Worm (Caenorhabditis elegans) whole organism, L4 larva: ENCODE measurements around the gene W04G3.13.

Experiments
- F44E2.7 ChIP-seq: fragments of 200-800 bp; sonication (Bioruptor generic); IDR thresholded peaks from 2 replicates; pipeline ENCODE4 v2.1.2; 2022; ENCODE audit warnings: missing genetic modification characterization, missing compliant biosample characterization
- Y48G9A.11 ChIP-seq: fragments of 200-800 bp; sonication (Bioruptor generic); IDR thresholded peaks from 2 replicates; pipeline ENCODE4 v1.3.6; 2022; ENCODE audit warnings: missing genetic modification reagents, missing genetic modification characterization, missing compliant biosample characterization
- ZK337.2 ChIP-seq: fragments of 200-800 bp; sonication (Bioruptor generic); IDR thresholded peaks from 2 replicates; pipeline ENCODE4 v1.3.6; 2022; ENCODE audit warnings: missing genetic modification reagents, missing genetic modification characterization, missing compliant biosample characterization
- aha-1 ChIP-seq: fragments of 150-350 bp; peaks from one replicate; lab custom pipeline; 2014; ENCODE audit warnings: missing biosample characterization, missing genetic modification characterization
- ama-1 ChIP-seq: fragments of 150-350 bp; optimal IDR thresholded peaks from 2 replicates; lab custom pipeline; 2014; ENCODE audit warnings: inconsistent platforms, mixed read lengths
- ceh-28 ChIP-seq: fragments of 150-350 bp; optimal IDR thresholded peaks from 2 replicates; lab custom pipeline; 2014; ENCODE audit warnings: missing biosample characterization, missing genetic modification reagents, missing genetic modification characterization
- ceh-62 ChIP-seq: sonication (generic microtip); optimal IDR thresholded peaks from 2 replicates; lab custom pipeline; 2017; ENCODE audit warnings: missing biosample characterization, missing genetic modification characterization
- daf-16 ChIP-seq, 3 experiments: sonication (generic microtip); optimal IDR thresholded peaks; 2 replicates each; lab custom pipeline; 2016 to 2017; ENCODE audit warnings: missing genetic modification characterization in 3 of 3, missing genetic modification reagents in 3 of 3, mild to moderate bottlenecking in 2 of 3, missing compliant biosample characterization in 2 of 3, missing biosample characterization in 1 of 3, moderate library complexity in 1 of 3
- dmd-6 ChIP-seq: fragments of 200-800 bp; sonication (Bioruptor generic); IDR thresholded peaks from 2 replicates; pipeline ENCODE4 v1.3.6; 2022; ENCODE audit warnings: missing genetic modification reagents, missing genetic modification characterization, missing compliant biosample characterization
- dmd-9 ChIP-seq: fragments of 200-800 bp; sonication (Bioruptor generic); IDR thresholded peaks from 2 replicates; pipeline ENCODE4 v1.3.6; 2022; ENCODE audit warnings: missing genetic modification reagents, missing genetic modification characterization, missing compliant biosample characterization
- dve-1 ChIP-seq: sonication (generic microtip); optimal IDR thresholded peaks from 2 replicates; lab custom pipeline; 2017; ENCODE audit warnings: antibody characterized with exemption, mild to moderate bottlenecking, missing genetic modification characterization, missing compliant biosample characterization; ENCODE audit not compliant: insufficient read depth
- hif-1 ChIP-seq, 2 experiments: sonication (generic microtip); optimal IDR thresholded peaks; 2 replicates each; lab custom pipeline; 2016 to 2017; ENCODE audit warnings: missing compliant biosample characterization in 2 of 2, missing genetic modification characterization in 2 of 2, missing genetic modification reagents in 2 of 2, missing genotype in 2 of 2, mild to moderate bottlenecking in 1 of 2
- hlh-11 ChIP-seq: fragments of 200-800 bp; sonication (Bioruptor generic); optimal IDR thresholded peaks from 2 replicates; lab custom pipeline; 2018; ENCODE audit warnings: mild to moderate bottlenecking, missing genetic modification characterization, missing compliant biosample characterization
- hlh-30 ChIP-seq: sonication (generic microtip); optimal IDR thresholded peaks from 2 replicates; lab custom pipeline; 2017; ENCODE audit warnings: antibody characterized with exemption, mild to moderate bottlenecking, missing genetic modification characterization, missing compliant biosample characterization; ENCODE audit not compliant: insufficient read depth
- lin-1 ChIP-seq: fragments of 200-800 bp; sonication (Bioruptor generic); IDR thresholded peaks from 2 replicates; pipeline ENCODE4 v1.3.6; 2022; ENCODE audit warnings: missing genetic modification reagents, missing genetic modification characterization, missing compliant biosample characterization
- lin-13 ChIP-seq: fragments of 150-350 bp; optimal IDR thresholded peaks from 2 replicates; lab custom pipeline; 2014; ENCODE audit warnings: missing biosample characterization, missing genetic modification reagents, missing genetic modification characterization
- lin-15B ChIP-seq: fragments of 150-350 bp; sonication (generic microtip); optimal IDR thresholded peaks from 3 replicates; lab custom pipeline; 2014; ENCODE audit warnings: missing biosample characterization, missing genetic modification characterization
- lin-29 ChIP-seq: fragments of 200-800 bp; sonication (Bioruptor generic); IDR thresholded peaks from 2 replicates; pipeline ENCODE4 v1.3.6; 2022; ENCODE audit warnings: missing genetic modification reagents, missing genetic modification characterization, missing compliant biosample characterization
- lir-3 ChIP-seq: sonication (generic microtip); optimal IDR thresholded peaks from 2 replicates; lab custom pipeline; 2016; ENCODE audit warnings: mild to moderate bottlenecking, missing genetic modification characterization, missing compliant biosample characterization
- lsy-2 ChIP-seq, 2 experiments: fragments of 150-350 bp in 1 of 2; sonication (generic microtip) in 1 of 2; optimal IDR thresholded peaks; 2 replicates each; lab custom pipeline; 2014 to 2017; ENCODE audit warnings: missing biosample characterization in 2 of 2, missing genetic modification characterization in 2 of 2
- mdl-1 ChIP-seq, 2 experiments: fragments of 150-350 bp in 1 of 2; sonication (generic microtip) in 1 of 2; optimal IDR thresholded peaks; 2 replicates each; lab custom pipeline; 2014 to 2017; ENCODE audit warnings: missing biosample characterization in 2 of 2, missing genetic modification characterization in 2 of 2
- mes-2 ChIP-seq: sonication (generic microtip); optimal IDR thresholded peaks from 2 replicates; lab custom pipeline; 2016; ENCODE audit warnings: missing genotype, mild to moderate bottlenecking, missing genetic modification characterization, missing compliant biosample characterization; ENCODE audit not compliant: poor library complexity, severe bottlenecking
- mxl-3 ChIP-seq: fragments of 200-800 bp; sonication (Bioruptor generic); optimal IDR thresholded peaks from 2 replicates; lab custom pipeline; 2018; ENCODE audit warnings: mild to moderate bottlenecking, missing genetic modification characterization, missing compliant biosample characterization
- nhr-102 ChIP-seq: sonication (generic microtip); optimal IDR thresholded peaks from 2 replicates; lab custom pipeline; 2016; ENCODE audit warnings: mild to moderate bottlenecking, missing genetic modification characterization, moderate library complexity, missing compliant biosample characterization
- nhr-11 ChIP-seq: fragments of 150-350 bp; optimal IDR thresholded peaks from 2 replicates; lab custom pipeline; 2014; ENCODE audit warnings: missing biosample characterization, missing genetic modification characterization
- nhr-25 ChIP-seq: sonication (generic microtip); optimal IDR thresholded peaks from 2 replicates; lab custom pipeline; 2017; ENCODE audit warnings: missing genetic modification characterization, mild to moderate bottlenecking, missing compliant biosample characterization, antibody characterized with exemption, moderate library complexity, borderline replicate concordance; ENCODE audit not compliant: insufficient read depth
- nhr-28 ChIP-seq: fragments of 150-350 bp; optimal IDR thresholded peaks from 2 replicates; lab custom pipeline; 2014; ENCODE audit warnings: missing biosample characterization, missing genetic modification characterization
- nhr-42 ChIP-seq: fragments of 200-800 bp; sonication (Bioruptor generic); IDR thresholded peaks from 2 replicates; pipeline ENCODE4 v1.3.6; 2022; ENCODE audit warnings: missing genetic modification characterization, missing compliant biosample characterization
- nhr-48 ChIP-seq: sonication (generic microtip); optimal IDR thresholded peaks from 2 replicates; lab custom pipeline; 2016; ENCODE audit warnings: mild to moderate bottlenecking, missing genetic modification characterization, missing compliant biosample characterization
- nhr-6 ChIP-seq: fragments of 150-350 bp; optimal IDR thresholded peaks from 2 replicates; lab custom pipeline; 2014; ENCODE audit warnings: missing biosample characterization, missing genetic modification characterization
- nhr-76 ChIP-seq: fragments of 150-350 bp; optimal IDR thresholded peaks from 2 replicates; lab custom pipeline; 2014; ENCODE audit warnings: missing biosample characterization, missing genetic modification characterization
- nhr-77 ChIP-seq: fragments of 150-350 bp; optimal IDR thresholded peaks from 2 replicates; lab custom pipeline; 2014; ENCODE audit warnings: missing biosample characterization, missing genetic modification characterization
- php-3 ChIP-seq: fragments of 200-800 bp; sonication (Bioruptor generic); IDR thresholded peaks from 2 replicates; pipeline ENCODE4 v1.3.6; 2022; ENCODE audit warnings: missing genetic modification reagents, missing genetic modification characterization, missing compliant biosample characterization
- pqm-1 ChIP-seq: sonication (generic microtip); optimal IDR thresholded peaks from 2 replicates; lab custom pipeline; 2017; ENCODE audit warnings: missing biosample characterization, missing genetic modification characterization
- rbr-2 ChIP-seq: sonication (generic microtip); optimal IDR thresholded peaks from 2 replicates; lab custom pipeline; 2016; ENCODE audit warnings: missing genotype, missing genetic modification characterization, missing compliant biosample characterization
- set-16 ChIP-seq: fragments of 200-800 bp; sonication (Bioruptor generic); IDR thresholded peaks from 2 replicates; pipeline ENCODE4 v1.3.6; 2022; ENCODE audit warnings: missing genetic modification reagents, missing genetic modification characterization, missing compliant biosample characterization
- skn-1 ChIP-seq: fragments of 150-350 bp; optimal IDR thresholded peaks from 2 replicates; lab custom pipeline; 2014; ENCODE audit warnings: missing biosample characterization, missing genetic modification characterization
- spr-1 ChIP-seq: sonication (generic microtip); optimal IDR thresholded peaks from 2 replicates; lab custom pipeline; 2016; ENCODE audit warnings: mild to moderate bottlenecking, missing genetic modification characterization, missing compliant biosample characterization
- unc-62 ChIP-seq, 3 experiments: fragments of 150-350 bp in 1 of 3; sonication (generic microtip); optimal IDR thresholded peaks in 2 of 3; peaks in 1 of 3; 1 replicate in 1 of 3; 2 replicates in 2 of 3; lab custom pipeline; 2014 to 2017; ENCODE audit warnings: missing biosample characterization in 3 of 3, missing genetic modification characterization in 3 of 3, missing genetic modification reagents in 3 of 3, missing genotype in 1 of 3
- zfp-3 ChIP-seq: fragments of 200-800 bp; sonication (Bioruptor generic); conservative IDR thresholded peaks from 2 replicates; pipeline ENCODE4 v1.3.6; 2022; ENCODE audit warnings: missing genetic modification reagents, missing genetic modification characterization, missing compliant biosample characterization
- ztf-7 ChIP-seq: fragments of 150-350 bp; optimal IDR thresholded peaks from 2 replicates; lab custom pipeline; 2014; ENCODE audit warnings: missing biosample characterization, missing genetic modification characterization

Gene W04G3.13

ce11 chrX:11036114-11037087 lies 43.2 kb downstream of the W04G3.13 start:
- TF ChIP-seq nhr-48 (tag; lab: Kevin White, UChicago) (peak; percentile 42), mdl-1 (tag; optimal IDR thresholded peaks at IDR 0.05; lab: Kevin White, UChicago) (peak in 1 of 2 experiments; percentile 11), dmd-9 (no peak), ama-1 (lab: Kevin White, UChicago) (no peak), mxl-3 (GFP tag; lab: Kevin White, UChicago) (peak; percentile 11), mes-2 (tag; lab: Kevin White, UChicago) (peak; percentile 49), skn-1 (tag; lab: Kevin White, UChicago) (no peak), nhr-76 (tag; lab: Kevin White, UChicago) (no peak), hlh-11 (tag; lab: Kevin White, UChicago) (peak; percentile 30), ceh-28 (tag; lab: Kevin White, UChicago) (peak; percentile 14), aha-1 (tag; lab: Kevin White, UChicago) (peak; percentile 74), lin-15B (tag; lab: Kevin White, UChicago) (no peak), hif-1 (tag; optimal IDR thresholded peaks at IDR 0.05; lab: Kevin White, UChicago) (no peak), zfp-3 (no peak), daf-16 (GFP tag; optimal IDR thresholded peaks at IDR 0.05; lab: Kevin White, UChicago) (no peak), daf-16 (tag; optimal IDR thresholded peaks at IDR 0.05; lab: Kevin White, UChicago) (peak; percentile 85), dve-1 (tag; lab: Kevin White, UChicago) (peak; percentile 39), nhr-28 (tag; lab: Kevin White, UChicago) (peak; percentile 3), hlh-30 (peak; percentile 21), pqm-1 (tag; lab: Kevin White, UChicago) (peak; percentile 80), Y48G9A.11 (no peak), spr-1 (tag; lab: Kevin White, UChicago) (no peak), dmd-6 (GFP tag; lab: Robert Waterston, UW) (peak; percentile 54), lsy-2 (tag; optimal IDR thresholded peaks at IDR 0.05; lab: Kevin White, UChicago) (no peak)

- peak; percentile 13 for TF ChIP-seq hlh-11 (tag; lab: Kevin White, UChicago)
- TF ChIP-seq nhr-25 (tag; lab: Kevin White, UChicago), result no peak
- TF ChIP-seq nhr-11 (tag; lab: Kevin White, UChicago), result peak; percentile 53
- TF ChIP-seq daf-16 (GFP tag; optimal IDR thresholded peaks at IDR 0.05; lab: Kevin White, UChicago), result peak in 1 of 2 experiments; percentile 67
- TF ChIP-seq daf-16 (tag; optimal IDR thresholded peaks at IDR 0.05; lab: Kevin White, UChicago), result no peak
- TF ChIP-seq, all 104 proteins: peak for 3
These were observed 44.0 kb downstream of the W04G3.13 start for ce11 chrX:11035563-11035962.

- no peak for TF ChIP-seq ceh-62 (tag; lab: Kevin White, UChicago)
- no peak for TF ChIP-seq F44E2.7 (GFP tag; lab: Robert Waterston, UW)
- TF ChIP-seq mes-2 (tag; lab: Kevin White, UChicago), result peak; percentile 38
- TF ChIP-seq ZK337.2, result no peak
- no peak for TF ChIP-seq dmd-6 (GFP tag; lab: Robert Waterston, UW)
- TF ChIP-seq dve-1 (tag; lab: Kevin White, UChicago), result peak; percentile 59
- TF ChIP-seq nhr-76 (tag; lab: Kevin White, UChicago), result no peak
- TF ChIP-seq nhr-42, result no peak
- no peak for TF ChIP-seq nhr-102
- TF ChIP-seq set-16, result peak; percentile 72
- no peak for TF ChIP-seq lin-13
- no peak for TF ChIP-seq nhr-77 (tag; lab: Kevin White, UChicago)
- no peak for TF ChIP-seq nhr-6 (tag; lab: Kevin White, UChicago)
- no peak for TF ChIP-seq lin-29
- TF ChIP-seq lin-1 (GFP tag; lab: Robert Waterston, UW), result no peak
- no peak for TF ChIP-seq ztf-7 (tag; lab: Kevin White, UChicago)
- TF ChIP-seq php-3 (GFP tag; lab: Robert Waterston, UW), result no peak
- no peak for TF ChIP-seq lir-3 (tag; lab: Kevin White, UChicago)
- TF ChIP-seq lsy-2 (tag; optimal IDR thresholded peaks at IDR 0.05; lab: Kevin White, UChicago), result peak in 1 of 2 experiments; percentile 47
- TF ChIP-seq rbr-2 (tag; lab: Kevin White, UChicago), result peak; percentile 25
- no peak for TF ChIP-seq daf-16 (GFP tag; optimal IDR thresholded peaks at IDR 0.05; lab: Kevin White, UChicago)
- TF ChIP-seq daf-16 (tag; optimal IDR thresholded peaks at IDR 0.05; lab: Kevin White, UChicago), result peak; percentile 73
- TF ChIP-seq unc-62 (GFP tag; optimal IDR thresholded peaks at IDR 0.05 in 1 of 2; lab: Kevin White, UChicago), result peak in 1 of 2 experiments; percentile 93
- no peak for TF ChIP-seq unc-62 (tag; optimal IDR thresholded peaks at IDR 0.05; lab: Kevin White, UChicago)
These were observed 45.0 kb downstream of the W04G3.13 start for ce11 chrX:11034430-11035117.
